Fruit fly (Drosophila melanogaster): ENCODE data around the gene Elp4.

The Elp4 gene

dm6 chr2L:5499458-5499857, 24.5 kb upstream of the Elp4 start (continued):
- no peak for TF ChIP-seq CG10669 (GFP tag; optimal IDR thresholded peaks at IDR 0.05)
- no peak for TF ChIP-seq fkh (GFP tag; optimal IDR thresholded peaks at IDR 0.05)
- TF ChIP-seq CG10631 (GFP tag; optimal IDR thresholded peaks at IDR 0.05), result no peak

- TF ChIP-seq OdsH (GFP tag; optimal IDR thresholded peaks at IDR 0.05) (peak; percentile 42), fkh (GFP tag; optimal IDR thresholded peaks at IDR 0.05) (no peak), CG11902 (GFP tag; optimal IDR thresholded peaks at IDR 0.05) (no peak), dac (GFP tag; optimal IDR thresholded peaks at IDR 0.05) (no peak), CG15336 (GFP tag; IDR thresholded peaks at IDR 0.05) (no peak), CG4318 (GFP tag; optimal IDR thresholded peaks at IDR 0.05) (no peak), Smox (GFP tag; optimal IDR thresholded peaks at IDR 0.05) (peak; percentile 75), Sox102F (GFP tag; optimal IDR thresholded peaks at IDR 0.05) (peak; percentile 68), CG6808 (GFP tag; optimal IDR thresholded peaks at IDR 0.05) (peak; percentile 70), ss (GFP tag; optimal IDR thresholded peaks at IDR 0.05) (peak; percentile 44 to 50), Eip78C (GFP tag) (peak; percentile 87), Eip75B (GFP tag; optimal IDR thresholded peaks at IDR 0.05) (peak; percentile 75), fd59A (GFP tag; optimal IDR thresholded peaks at IDR 0.05) (peak; percentile 55), CG16779 (tag; optimal IDR thresholded peaks at IDR 0.05) (peak; percentile 12), CG1621 (tag; optimal IDR thresholded peaks at IDR 0.05) (peak; percentile 39), cyc (GFP tag; optimal IDR thresholded peaks at IDR 0.05) (peak; percentile 61), CG7368 (GFP tag; optimal IDR thresholded peaks at IDR 0.05) (peak; percentile 10), CG6276 (GFP tag; optimal IDR thresholded peaks at IDR 0.05) (no peak), Hr38 (GFP tag; optimal IDR thresholded peaks at IDR 0.05) (no peak), eg (GFP tag; IDR thresholded peaks at IDR 0.05) (no peak), CG8632 (GFP tag; optimal IDR thresholded peaks at IDR 0.05) (peak; percentile 56), CG8319 (GFP tag; optimal IDR thresholded peaks at IDR 0.05) (peak; percentile 1), Met (GFP tag; optimal IDR thresholded peaks at IDR 0.05) (peak; percentile 82), Ets96B (tag; optimal IDR thresholded peaks at IDR 0.05) (peak; percentile 75), Hr4 (GFP tag; optimal IDR thresholded peaks at IDR 0.05) (peak; percentile 24), CG6163 (GFP tag; IDR thresholded peaks at IDR 0.05) (no peak), CG8119 (GFP tag; IDR thresholded peaks at IDR 0.05) (0 out of 3 replicates have a peak, but pooled peaks have one; percentile 28), CG6854 (GFP tag; optimal IDR thresholded peaks at IDR 0.05) (peak; percentile 47), Sox15 (GFP tag; optimal IDR thresholded peaks at IDR 0.05) (peak; percentile 14), achi (GFP tag; optimal IDR thresholded peaks at IDR 0.05) (peak; percentile 57), CG10669 (GFP tag; optimal IDR thresholded peaks at IDR 0.05) (peak; percentile 46), acj6 (GFP tag; optimal IDR thresholded peaks at IDR 0.05) (peak; percentile 58), CG32006 (GFP tag; optimal IDR thresholded peaks at IDR 0.05) (peak; percentile 53), Gug (GFP tag; IDR thresholded peaks at IDR 0.05) (no peak), dsx (GFP tag; optimal IDR thresholded peaks at IDR 0.05; ENCODE audit: poor library complexity, severe bottlenecking) (peak; percentile 63), net (GFP tag; optimal IDR thresholded peaks at IDR 0.05) (peak; percentile 44), lz (GFP tag; optimal IDR thresholded peaks at IDR 0.05) (peak; percentile 76), CG3032 (tag; optimal IDR thresholded peaks at IDR 0.05) (peak; percentile 69), CG11762 (GFP tag; optimal IDR thresholded peaks at IDR 0.05; ENCODE audit: insufficient read depth) (no peak), CG34406 (GFP tag; optimal IDR thresholded peaks at IDR 0.05) (peak; percentile 65), svp (GFP tag) (peak; percentile 87), CG6792 (GFP tag; optimal IDR thresholded peaks at IDR 0.05) (peak; percentile 57), topi (GFP tag; optimal IDR thresholded peaks at IDR 0.05) (peak; percentile 67), CG3919 (GFP tag; optimal IDR thresholded peaks at IDR 0.05) (peak; percentile 68), CG10631 (GFP tag; optimal IDR thresholded peaks at IDR 0.05) (peak; percentile 57), Eip93F (GFP tag; optimal IDR thresholded peaks at IDR 0.05) (peak; percentile 35), CG31627 (GFP tag; optimal IDR thresholded peaks at IDR 0.05) (peak; percentile 54), salr (GFP tag; optimal IDR thresholded peaks at IDR 0.05) (peak in 1 of 2 experiments; percentile 33), esn (GFP tag; optimal IDR thresholded peaks at IDR 0.05) (peak; percentile 84), vri (GFP tag; optimal IDR thresholded peaks at IDR 0.05) (peak; percentile 70)
Measured at dm6 chr2L:5501335-5501734, 22.6 kb upstream of the Elp4 start.
